Worm (Caenorhabditis elegans) whole organism, young adult: ENCODE data around the gene sca-1.
A peak's percentile ranks its signal among the peaks of the same experiment; 100 is the strongest.

ENCODE experiments used
- B0035.1 ChIP-seq: sonication (generic microtip); optimal IDR thresholded peaks from 2 replicates; lab custom pipeline; 2016; ENCODE audit warnings: missing genetic modification characterization, mild to moderate bottlenecking, missing compliant biosample characterization, missing genotype, missing genetic modification reagents
- B0261.1 ChIP-seq: sonication (generic microtip); optimal IDR thresholded peaks from 2 replicates; lab custom pipeline; 2016; ENCODE audit warnings: mild to moderate bottlenecking, missing genetic modification characterization, moderate library complexity, missing compliant biosample characterization
- C17E4.6 ChIP-seq: fragments of 200-800 bp; sonication (Bioruptor generic); IDR thresholded peaks from 2 replicates; pipeline ENCODE4 v1.3.6; 2022; ENCODE audit warnings: missing genetic modification reagents, missing genetic modification characterization, missing compliant biosample characterization
- D2030.7 ChIP-seq: fragments of 200-800 bp; sonication (Bioruptor generic); IDR thresholded peaks from 2 replicates; pipeline ENCODE4 v1.3.6; 2022; ENCODE audit warnings: missing genetic modification reagents, missing genetic modification characterization, missing compliant biosample characterization
- F37B4.10 ChIP-seq: fragments of 200-800 bp; sonication (Bioruptor generic); IDR thresholded peaks from 2 replicates; pipeline ENCODE4 v1.3.6; 2022; ENCODE audit warnings: missing genetic modification characterization, missing compliant biosample characterization
- F57A8.1 ChIP-seq: fragments of 200-800 bp; sonication (Bioruptor generic); optimal IDR thresholded peaks from 2 replicates; lab custom pipeline; 2018; ENCODE audit warnings: mild to moderate bottlenecking, missing genetic modification characterization, moderate library complexity, missing compliant biosample characterization
- akir-1 ChIP-seq: fragments of 200-800 bp; sonication (Bioruptor generic); optimal IDR thresholded peaks from 2 replicates; lab custom pipeline; 2018; ENCODE audit warnings: mild to moderate bottlenecking, missing genetic modification characterization, moderate library complexity, missing compliant biosample characterization
- ama-1 ChIP-seq, 3 experiments: fragments of 150-350 bp in 1 of 3; sonication (generic microtip) in 2 of 3; optimal IDR thresholded peaks; 2 replicates each; lab custom pipeline; 2014 to 2018; ENCODE audit warnings: missing biosample characterization in 2 of 3, missing genetic modification characterization in 2 of 3, missing genetic modification reagents in 2 of 3
- cebp-1 ChIP-seq, 2 experiments: fragments of 200-800 bp in 1 of 2; sonication (Bioruptor generic) in 1 of 2; sonication (generic microtip) in 1 of 2; IDR thresholded peaks in 1 of 2; optimal IDR thresholded peaks in 1 of 2; 2 replicates each; pipeline versions ENCODE4 v1.3.6 to Lab custom; 2017 to 2022; ENCODE audit warnings: missing compliant biosample characterization in 2 of 2, missing genetic modification characterization in 2 of 2, mild to moderate bottlenecking in 1 of 2, missing genetic modification reagents in 1 of 2, moderate library complexity in 1 of 2
- cebp-2 ChIP-seq: fragments of 200-800 bp; sonication (Bioruptor generic); IDR thresholded peaks from 2 replicates; pipeline ENCODE4 v1.3.6; 2022; ENCODE audit warnings: missing genetic modification characterization, missing compliant biosample characterization
- ceh-40 ChIP-seq: fragments of 200-800 bp; sonication (Bioruptor generic); IDR thresholded peaks from 2 replicates; pipeline ENCODE4 v1.3.6; 2022; ENCODE audit warnings: missing genetic modification characterization, missing compliant biosample characterization
- chd-7 ChIP-seq: sonication (generic microtip); optimal IDR thresholded peaks from 2 replicates; lab custom pipeline; 2016; ENCODE audit warnings: mild to moderate bottlenecking, missing genetic modification characterization, moderate library complexity, missing compliant biosample characterization
- dox-1 ChIP-seq: fragments of 200-800 bp; sonication (Bioruptor generic); IDR thresholded peaks from 2 replicates; pipeline ENCODE4 v1.3.6; 2022; ENCODE audit warnings: missing genetic modification reagents, missing genetic modification characterization, missing compliant biosample characterization
- dpff-1 ChIP-seq: sonication (generic microtip); optimal IDR thresholded peaks from 2 replicates; lab custom pipeline; 2017; ENCODE audit warnings: mild to moderate bottlenecking, missing genetic modification characterization, missing compliant biosample characterization
- dpl-1 ChIP-seq: fragments of 150-350 bp; optimal IDR thresholded peaks from 2 replicates; lab custom pipeline; 2014; ENCODE audit warnings: missing biosample characterization, missing genetic modification reagents, missing genetic modification characterization
- egl-18 ChIP-seq: fragments of 200-800 bp; sonication (Bioruptor generic); IDR thresholded peaks from 2 replicates; pipeline ENCODE4 v1.3.6; 2022; ENCODE audit warnings: missing genetic modification reagents, missing genetic modification characterization, missing compliant biosample characterization
- egrh-3 ChIP-seq: fragments of 200-800 bp; sonication (Bioruptor generic); IDR thresholded peaks from 2 replicates; pipeline ENCODE4 v1.3.6; 2022; ENCODE audit warnings: missing genetic modification reagents, missing genetic modification characterization, missing compliant biosample characterization
- ekl-4 ChIP-seq: fragments of 200-800 bp; sonication (Bioruptor generic); IDR thresholded peaks from 2 replicates; pipeline ENCODE4 v1.3.6; 2022; ENCODE audit warnings: missing genetic modification reagents, missing genetic modification characterization, missing compliant biosample characterization
- fkh-3 ChIP-seq: sonication (generic microtip); optimal IDR thresholded peaks from 2 replicates; lab custom pipeline; 2016; ENCODE audit warnings: mild to moderate bottlenecking, missing genetic modification characterization, missing compliant biosample characterization
- hlh-12 ChIP-seq: sonication (generic microtip); optimal IDR thresholded peaks from 2 replicates; lab custom pipeline; 2016; ENCODE audit warnings: missing genetic modification characterization, missing compliant biosample characterization
- hmg-1.2 ChIP-seq: fragments of 200-800 bp; sonication (Bioruptor generic); IDR thresholded peaks from 2 replicates; pipeline ENCODE4 v1.3.6; 2022; ENCODE audit warnings: missing genetic modification reagents, missing genetic modification characterization, missing compliant biosample characterization
- hsf-1 ChIP-seq: fragments of 200-800 bp; sonication (Bioruptor generic); IDR thresholded peaks from 2 replicates; pipeline ENCODE4 v1.3.6; 2022; ENCODE audit warnings: missing genetic modification reagents, missing genetic modification characterization, missing compliant biosample characterization
- lin-35 ChIP-seq, 3 experiments: fragments of 150-350 bp in 2 of 3; sonication (generic microtip) in 1 of 3; optimal IDR thresholded peaks; 2 replicates each; lab custom pipeline; 2014 to 2018; ENCODE audit warnings: missing biosample characterization in 3 of 3, missing genetic modification characterization in 3 of 3, missing genetic modification reagents in 3 of 3
- madf-3 ChIP-seq: fragments of 200-800 bp; sonication (Bioruptor generic); IDR thresholded peaks from 2 replicates; pipeline ENCODE4 v1.3.6; 2022; ENCODE audit warnings: missing genetic modification reagents, missing genetic modification characterization, missing compliant biosample characterization
- madf-6 ChIP-seq: fragments of 200-800 bp; sonication (Bioruptor generic); IDR thresholded peaks from 2 replicates; pipeline ENCODE4 v1.3.6; 2022; ENCODE audit warnings: missing genetic modification reagents, missing genetic modification characterization, missing compliant biosample characterization
- madf-8 ChIP-seq: fragments of 200-800 bp; sonication (Bioruptor generic); conservative IDR thresholded peaks from 2 replicates; pipeline ENCODE4 v1.3.6; 2022; ENCODE audit warnings: missing genetic modification reagents, missing genetic modification characterization, missing compliant biosample characterization
- nfyb-1 ChIP-seq: fragments of 200-800 bp; sonication (Bioruptor generic); IDR thresholded peaks from 2 replicates; pipeline ENCODE4 v1.3.6; 2022; ENCODE audit warnings: missing genetic modification reagents, missing genetic modification characterization, missing compliant biosample characterization
- nhr-120 ChIP-seq: fragments of 200-800 bp; sonication (Bioruptor generic); IDR thresholded peaks from 2 replicates; pipeline ENCODE4 v1.3.6; 2022; ENCODE audit warnings: missing genetic modification characterization, missing compliant biosample characterization
- nhr-27 ChIP-seq: fragments of 200-800 bp; sonication (Bioruptor generic); optimal IDR thresholded peaks from 2 replicates; lab custom pipeline; 2018; ENCODE audit warnings: mild to moderate bottlenecking, missing genetic modification characterization, moderate library complexity, missing compliant biosample characterization
- pbrm-1 ChIP-seq: fragments of 200-800 bp; sonication (Bioruptor generic); IDR thresholded peaks from 2 replicates; pipeline ENCODE4 v1.3.6; 2022; ENCODE audit warnings: missing genetic modification reagents, missing genetic modification characterization, missing compliant biosample characterization
- rec-8 ChIP-seq, 2 experiments: sonication (generic microtip); optimal IDR thresholded peaks; 2 replicates each; lab custom pipeline; 2016; ENCODE audit warnings: mild to moderate bottlenecking in 2 of 2, missing genetic modification characterization in 2 of 2, missing genetic modification reagents in 2 of 2, missing genotype in 2 of 2, missing biosample characterization in 1 of 2, missing compliant biosample characterization in 1 of 2, moderate library complexity in 1 of 2
- repo-1 ChIP-seq: sonication (generic microtip); optimal IDR thresholded peaks from 2 replicates; lab custom pipeline; 2017; ENCODE audit warnings: mild to moderate bottlenecking, missing genetic modification characterization, missing compliant biosample characterization
- rpc-1 ChIP-seq, 2 experiments: fragments of 150-350 bp in 1 of 2; sonication (generic microtip) in 1 of 2; optimal IDR thresholded peaks; 2 replicates each; lab custom pipeline; 2014 to 2018; ENCODE audit warnings: missing biosample characterization in 1 of 2, missing genetic modification characterization in 1 of 2, missing genetic modification reagents in 1 of 2, missing genotype in 1 of 2
- snpc-3.4 ChIP-seq: sonication (generic microtip); optimal IDR thresholded peaks from 2 replicates; lab custom pipeline; 2017; ENCODE audit warnings: missing genetic modification characterization, mild to moderate bottlenecking, missing compliant biosample characterization, antibody characterized with exemption, moderate library complexity, missing genotype, missing genetic modification reagents
- zfh-2 ChIP-seq: fragments of 200-800 bp; sonication (Bioruptor generic); conservative IDR thresholded peaks from 2 replicates; pipeline ENCODE4 v1.3.6; 2022; ENCODE audit warnings: missing genetic modification reagents, missing genetic modification characterization, missing compliant biosample characterization

Gene sca-1

DNA sequence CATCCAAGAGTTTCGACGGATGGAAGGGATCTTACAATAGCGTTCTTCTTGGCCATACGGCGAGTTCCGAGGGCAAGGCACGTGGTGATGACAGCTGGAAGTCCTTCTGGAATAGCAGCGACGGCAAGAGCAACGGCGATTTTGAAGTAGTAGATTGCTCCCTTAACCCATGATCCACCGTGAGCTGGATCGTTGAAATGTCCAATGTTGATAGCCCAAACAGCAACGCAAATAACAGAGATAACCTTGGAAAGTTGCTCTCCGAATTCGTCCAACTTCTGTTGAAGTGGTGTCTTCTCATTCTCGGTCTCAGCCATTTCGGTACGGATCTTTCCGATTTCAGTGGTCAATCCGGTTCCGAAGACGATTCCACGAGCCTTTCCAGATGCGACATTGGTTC, 1.5 kb downstream of the sca-1 start:
- TF ChIP-seq egrh-3 (GFP tag; lab: Robert Waterston, UW), result no peak
- no peak for TF ChIP-seq C17E4.6 (GFP tag; lab: Robert Waterston, UW)
- TF ChIP-seq egl-18 (GFP tag; lab: Robert Waterston, UW), result 0 out of 2 replicates have a peak, but pooled peaks have one; percentile 37

DNA sequence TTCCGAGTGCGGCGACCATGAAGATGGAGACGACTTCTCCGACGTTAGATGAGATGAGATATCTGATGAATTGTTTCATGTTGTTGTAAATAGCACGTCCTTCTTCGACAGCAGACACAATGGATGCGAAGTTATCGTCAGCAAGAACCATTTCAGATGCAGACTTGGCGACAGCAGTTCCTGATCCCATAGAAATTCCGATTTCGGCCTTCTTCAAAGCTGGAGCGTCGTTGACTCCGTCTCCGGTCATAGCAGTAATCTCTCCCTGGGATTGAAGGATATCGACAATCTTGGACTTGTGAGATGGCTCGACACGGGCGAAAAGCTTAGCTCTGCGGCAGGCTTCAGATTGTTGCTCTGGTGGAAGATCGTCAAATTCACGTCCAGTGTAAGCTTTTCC, 2.8 kb downstream of the sca-1 start:
- no peak for TF ChIP-seq repo-1
- no peak for TF ChIP-seq nhr-27 (tag; lab: Kevin White, UChicago)
- no peak for TF ChIP-seq D2030.7 (GFP tag; lab: Robert Waterston, UW)
- no peak for TF ChIP-seq nhr-120 (GFP tag; lab: Robert Waterston, UW)
- no peak for TF ChIP-seq madf-8
- no peak for TF ChIP-seq akir-1
- no peak for TF ChIP-seq hlh-12 (tag; lab: Kevin White, UChicago)
- TF ChIP-seq B0261.1 (tag; lab: Kevin White, UChicago), result no peak
- no peak for TF ChIP-seq cebp-2
- no peak for TF ChIP-seq dpff-1 (tag; lab: Kevin White, UChicago)
- TF ChIP-seq dpl-1, result no peak
- no peak for TF ChIP-seq B0035.1 (tag; lab: Kevin White, UChicago)
- TF ChIP-seq hmg-1.2 (GFP tag; lab: Robert Waterston, UW), result no peak
- no peak for TF ChIP-seq egl-18 (GFP tag; lab: Robert Waterston, UW)
- TF ChIP-seq rpc-1 (optimal IDR thresholded peaks at IDR 0.05; lab: Kevin White, UChicago), result no peak
- TF ChIP-seq rpc-1 (tag; optimal IDR thresholded peaks at IDR 0.05; lab: Kevin White, UChicago), result no peak
- no peak for TF ChIP-seq lin-35 (GFP tag; optimal IDR thresholded peaks at IDR 0.05; lab: Kevin White, UChicago)
- no peak for TF ChIP-seq pbrm-1 (GFP tag; lab: Robert Waterston, UW)

ce11 chrIII:10812798-10813295, 3.8 kb downstream of the sca-1 start:
- 0 out of 2 replicates have a peak, but pooled peaks have one; percentile 36 for TF ChIP-seq madf-3 (GFP tag; lab: Robert Waterston, UW)
- TF ChIP-seq fkh-3 (tag; lab: Kevin White, UChicago), result no peak
- TF ChIP-seq F57A8.1 (GFP tag; lab: Kevin White, UChicago), result no peak
- TF ChIP-seq madf-6 (GFP tag; lab: Robert Waterston, UW), result no peak
- no peak for TF ChIP-seq ama-1 (optimal IDR thresholded peaks at IDR 0.05; lab: Kevin White, UChicago)
- TF ChIP-seq ama-1 (GFP tag; optimal IDR thresholded peaks at IDR 0.05; lab: Kevin White, UChicago), result no peak
- TF ChIP-seq snpc-3.4, result no peak
- no peak for TF ChIP-seq F37B4.10 (GFP tag; lab: Robert Waterston, UW)
- TF ChIP-seq hmg-1.2 (GFP tag; lab: Robert Waterston, UW), result no peak
- no peak for TF ChIP-seq hsf-1
- TF ChIP-seq dox-1 (GFP tag; lab: Robert Waterston, UW), result peak; percentile 9; the same call in 1 of the 2 replicates
- TF ChIP-seq cebp-1 (GFP tag; IDR thresholded peaks at IDR 0.05; lab: Robert Waterston, UW), result no peak
- no peak for TF ChIP-seq cebp-1 (tag; optimal IDR thresholded peaks at IDR 0.05; lab: Kevin White, UChicago)
- peak; percentile 19 for TF ChIP-seq nhr-27 (tag; lab: Kevin White, UChicago)
- TF ChIP-seq ceh-40 (GFP tag; lab: Robert Waterston, UW), result no peak
- 0 out of 2 replicates have a peak, but pooled peaks have one; percentile 49 for TF ChIP-seq nfyb-1 (GFP tag; lab: Robert Waterston, UW)
- TF ChIP-seq zfh-2 (GFP tag; lab: Robert Waterston, UW), result peak; percentile 66
- no peak for TF ChIP-seq nhr-120 (GFP tag; lab: Robert Waterston, UW)
- no peak for TF ChIP-seq rec-8 (tag; optimal IDR thresholded peaks at IDR 0.05; lab: Kevin White, UChicago)
- TF ChIP-seq chd-7, result no peak
- TF ChIP-seq ekl-4 (GFP tag; lab: Robert Waterston, UW), result no peak
- TF ChIP-seq, all 124 proteins: peak for 5
